Fruit fly (Drosophila melanogaster) whole organism: ENCODE data around the gene CG33644.

ENCODE experiments used
- CG8478 ChIP-seq: fragments of >200 bp; optimal IDR thresholded peaks from 2 replicates; lab custom pipeline; 2018; ENCODE audit warnings: inconsistent platforms
- Dll ChIP-seq: fragments of >200 bp; optimal IDR thresholded peaks from 2 replicates; lab custom pipeline; 2017
- EcR ChIP-seq, 2 experiments: fragments of >200 bp; optimal IDR thresholded peaks; 2 replicates each; lab custom pipeline; 2017; ENCODE audit warnings: missing biosample characterization in 2 of 2, missing genetic modification characterization in 2 of 2, missing genetic modification reagents in 2 of 2

DNA sequence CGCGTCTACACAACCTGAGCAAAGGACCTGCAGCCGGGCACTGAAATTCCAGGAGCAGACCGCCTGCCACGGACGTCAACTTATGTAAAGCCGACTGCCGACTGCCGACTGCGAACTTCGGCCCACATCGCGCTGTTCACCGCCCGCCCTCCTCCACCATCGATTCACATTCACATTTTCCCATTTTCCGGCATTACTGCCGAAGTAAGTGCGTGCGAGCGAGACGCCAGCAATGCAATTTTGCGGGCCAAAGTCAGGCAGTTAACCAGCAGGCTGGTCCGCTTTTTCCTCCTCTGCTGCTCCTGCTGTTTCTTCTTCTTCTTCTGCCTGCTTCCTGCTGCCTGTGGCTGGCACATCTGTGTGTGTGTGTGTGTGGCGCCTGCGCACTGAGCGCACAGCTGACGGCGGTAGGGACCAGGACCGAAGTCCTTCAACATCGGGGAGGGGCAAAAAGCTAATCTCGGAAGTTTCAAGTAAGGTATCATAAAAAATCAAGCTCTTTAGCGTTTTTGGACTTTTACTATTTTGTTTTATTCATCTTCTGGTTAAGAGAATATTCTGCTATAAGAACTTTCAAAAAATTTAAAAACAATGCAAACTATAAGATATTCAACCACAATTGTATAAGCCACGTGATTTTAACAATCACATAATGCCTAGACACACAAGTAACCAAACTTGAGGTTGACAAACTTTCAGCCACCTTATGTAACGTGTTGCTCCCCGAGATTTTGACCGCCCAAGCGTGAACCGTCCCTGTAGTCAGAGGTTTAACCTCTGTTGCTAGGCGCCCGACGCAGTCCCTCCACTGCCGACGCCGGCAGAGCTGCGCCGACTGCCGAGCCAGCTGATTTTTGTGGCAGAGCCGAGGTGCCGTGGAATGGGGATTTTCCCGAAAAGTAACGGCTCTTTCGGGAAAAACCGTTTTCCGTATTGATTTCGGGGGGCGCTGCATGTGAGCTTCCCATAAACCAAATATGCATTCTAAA, 16.1 kb downstream of the CG33644 start:
- TF ChIP-seq EcR (GFP tag; optimal IDR thresholded peaks at IDR 0.05; lab: Kevin White, UChicago) (no peak), Dll (lab: Kevin White, UChicago) (no peak), CG8478 (no peak)
